Fruit fly (Drosophila melanogaster) whole organism, adult: ENCODE results near the gene abo.

ENCODE experiments used
- CG11617 ChIP-seq: fragments of 200-800 bp; sonication (Bioruptor generic); optimal IDR thresholded peaks from 2 replicates; lab custom pipeline; 2017; ENCODE audit warnings: mild to moderate bottlenecking, missing biosample characterization, missing genetic modification reagents, missing genetic modification characterization
- Clk ChIP-seq: fragments of 200-800 bp; sonication (Bioruptor generic); optimal IDR thresholded peaks from 2 replicates; lab custom pipeline; 2017; ENCODE audit warnings: missing biosample characterization, missing genetic modification characterization
- Hr96 ChIP-seq: fragments of 200-800 bp; sonication (Bioruptor generic); optimal IDR thresholded peaks from 2 replicates; lab custom pipeline; 2016; ENCODE audit warnings: missing biosample characterization, missing genetic modification characterization
- Mnt ChIP-seq: fragments of 200-800 bp; sonication (Bioruptor generic); optimal IDR thresholded peaks from 2 replicates; lab custom pipeline; 2016; ENCODE audit warnings: missing biosample characterization, mild to moderate bottlenecking, missing genetic modification characterization
- bab1 ChIP-seq: fragments of 200-800 bp; sonication (Bioruptor generic); optimal IDR thresholded peaks from 3 replicates; lab custom pipeline; 2019; ENCODE audit warnings: missing biosample characterization, mild to moderate bottlenecking, missing genetic modification characterization, moderate library complexity

- no peak for TF ChIP-seq Mnt (GFP tag; lab: Kevin White, UChicago)
- no peak for TF ChIP-seq Hr96
- TF ChIP-seq bab1 (GFP tag; lab: Kevin White, UChicago): no peak
- no peak for TF ChIP-seq Clk (GFP tag; lab: Kevin White, UChicago)
- TF ChIP-seq CG11617 (GFP tag; lab: Kevin White, UChicago): no peak
Measured at dm6 chr2L:10963979-10964378, 11.1 kb downstream of the abo start, which contains the start of gene dpr2.
